Worm (Caenorhabditis elegans) whole organism, young adult: Measurements from ENCODE around the gene EGAP2.2.

Experiments
- B0019.2 ChIP-seq: fragments of 200-800 bp; sonication (Bioruptor generic); conservative IDR thresholded peaks from 2 replicates; pipeline ENCODE4 v1.3.6; 2022; ENCODE audit warnings: missing genetic modification reagents, missing genetic modification characterization, missing compliant biosample characterization
- B0035.1 ChIP-seq: sonication (generic microtip); optimal IDR thresholded peaks from 2 replicates; lab custom pipeline; 2016; ENCODE audit warnings: missing genetic modification characterization, mild to moderate bottlenecking, missing compliant biosample characterization, missing genotype, missing genetic modification reagents
- B0336.3 ChIP-seq: fragments of 200-800 bp; sonication (Bioruptor generic); IDR thresholded peaks from 2 replicates; pipeline ENCODE4 v1.3.6; 2022; ENCODE audit warnings: missing genetic modification characterization, missing compliant biosample characterization
- F10E7.11 ChIP-seq: sonication (generic microtip); optimal IDR thresholded peaks from 2 replicates; lab custom pipeline; 2017; ENCODE audit warnings: mild to moderate bottlenecking, missing genetic modification characterization, moderate library complexity, missing compliant biosample characterization
- F22D6.2 ChIP-seq: sonication (generic microtip); optimal IDR thresholded peaks from 2 replicates; lab custom pipeline; 2016; ENCODE audit warnings: mild to moderate bottlenecking, missing genetic modification characterization, missing compliant biosample characterization
- F49E8.2 ChIP-seq: sonication (generic microtip); optimal IDR thresholded peaks from 3 replicates; lab custom pipeline; 2017; ENCODE audit warnings: missing genetic modification characterization, mild to moderate bottlenecking, missing compliant biosample characterization, antibody characterized with exemption, moderate library complexity; ENCODE audit not compliant: insufficient read depth
- F57C9.4 ChIP-seq: sonication (generic microtip); optimal IDR thresholded peaks from 2 replicates; lab custom pipeline; 2017; ENCODE audit warnings: mild to moderate bottlenecking, missing genetic modification characterization, missing compliant biosample characterization
- K11D2.4 ChIP-seq: fragments of 200-800 bp; sonication (Bioruptor generic); IDR thresholded peaks from 2 replicates; pipeline ENCODE4 v1.3.6; 2022; ENCODE audit warnings: missing genetic modification reagents, missing genetic modification characterization, missing compliant biosample characterization
- K12H6.12 ChIP-seq: fragments of 200-800 bp; sonication (Bioruptor generic); optimal IDR thresholded peaks from 2 replicates; lab custom pipeline; 2018; ENCODE audit warnings: mild to moderate bottlenecking, missing genetic modification characterization, missing compliant biosample characterization
- T26A5.8 ChIP-seq: sonication (generic microtip); optimal IDR thresholded peaks from 2 replicates; lab custom pipeline; 2016; ENCODE audit warnings: missing genetic modification characterization, missing compliant biosample characterization
- Y53G8AR.9 ChIP-seq: fragments of 200-800 bp; sonication (Bioruptor generic); conservative IDR thresholded peaks from 2 replicates; pipeline ENCODE4 v1.3.6; 2022; ENCODE audit warnings: missing genetic modification reagents, missing genetic modification characterization, missing compliant biosample characterization
- Y56A3A.18 ChIP-seq: fragments of 200-800 bp; sonication (Bioruptor generic); IDR thresholded peaks from 2 replicates; pipeline ENCODE4 v1.3.6; 2022; ENCODE audit warnings: missing genetic modification reagents, missing genetic modification characterization, missing compliant biosample characterization
- Y67H2A.10 ChIP-seq: fragments of 200-800 bp; sonication (Bioruptor generic); conservative IDR thresholded peaks from 2 replicates; pipeline ENCODE4 v1.3.6; 2022; ENCODE audit warnings: missing genetic modification reagents, missing genetic modification characterization, missing compliant biosample characterization
- Y79H2A.3 ChIP-seq: fragments of 200-800 bp; sonication (Bioruptor generic); conservative IDR thresholded peaks from 2 replicates; pipeline ENCODE4 v1.3.6; 2022; ENCODE audit warnings: missing genetic modification reagents, missing genetic modification characterization, missing compliant biosample characterization
- aptf-2 ChIP-seq: fragments of 200-800 bp; sonication (Bioruptor generic); conservative IDR thresholded peaks from 2 replicates; pipeline ENCODE4 v1.3.6; 2022; ENCODE audit warnings: missing genetic modification reagents, missing genetic modification characterization, missing compliant biosample characterization
- athp-1 ChIP-seq: sonication (generic microtip); optimal IDR thresholded peaks from 2 replicates; lab custom pipeline; 2017; ENCODE audit warnings: mild to moderate bottlenecking, missing genetic modification characterization, missing compliant biosample characterization
- attf-6 ChIP-seq: fragments of 200-800 bp; sonication (Bioruptor generic); IDR thresholded peaks from 2 replicates; pipeline ENCODE4 v1.3.6; 2022; ENCODE audit warnings: missing genetic modification reagents, missing genetic modification characterization, missing compliant biosample characterization
- bed-2 ChIP-seq: fragments of 200-800 bp; sonication (Bioruptor generic); IDR thresholded peaks from 2 replicates; pipeline ENCODE4 v1.3.6; 2022; ENCODE audit warnings: missing genetic modification reagents, missing genetic modification characterization, missing compliant biosample characterization
- ceh-58 ChIP-seq: fragments of 200-800 bp; sonication (Bioruptor generic); IDR thresholded peaks from 2 replicates; pipeline ENCODE4 v1.3.6; 2022; ENCODE audit warnings: missing genetic modification characterization, missing compliant biosample characterization
- dpl-1 ChIP-seq: fragments of 150-350 bp; optimal IDR thresholded peaks from 2 replicates; lab custom pipeline; 2014; ENCODE audit warnings: missing biosample characterization, missing genetic modification reagents, missing genetic modification characterization
- efl-1 ChIP-seq: fragments of 150-350 bp; optimal IDR thresholded peaks from 2 replicates; lab custom pipeline; 2014; ENCODE audit warnings: missing biosample characterization, missing genetic modification reagents, missing genetic modification characterization
- egl-44 ChIP-seq: fragments of 200-800 bp; sonication (Bioruptor generic); IDR thresholded peaks from 2 replicates; pipeline ENCODE4 v1.3.6; 2022; ENCODE audit warnings: missing genetic modification reagents, missing genetic modification characterization, missing compliant biosample characterization
- egrh-3 ChIP-seq: fragments of 200-800 bp; sonication (Bioruptor generic); IDR thresholded peaks from 2 replicates; pipeline ENCODE4 v1.3.6; 2022; ENCODE audit warnings: missing genetic modification reagents, missing genetic modification characterization, missing compliant biosample characterization
- ekl-4 ChIP-seq: fragments of 200-800 bp; sonication (Bioruptor generic); IDR thresholded peaks from 2 replicates; pipeline ENCODE4 v1.3.6; 2022; ENCODE audit warnings: missing genetic modification reagents, missing genetic modification characterization, missing compliant biosample characterization
- ets-4 ChIP-seq: fragments of 200-800 bp; sonication (Bioruptor generic); optimal IDR thresholded peaks from 2 replicates; lab custom pipeline; 2018; ENCODE audit warnings: mild to moderate bottlenecking, missing genetic modification characterization, missing compliant biosample characterization
- hlh-12 ChIP-seq: sonication (generic microtip); optimal IDR thresholded peaks from 2 replicates; lab custom pipeline; 2016; ENCODE audit warnings: missing genetic modification characterization, missing compliant biosample characterization
- hmg-1.2 ChIP-seq: fragments of 200-800 bp; sonication (Bioruptor generic); IDR thresholded peaks from 2 replicates; pipeline ENCODE4 v1.3.6; 2022; ENCODE audit warnings: missing genetic modification reagents, missing genetic modification characterization, missing compliant biosample characterization
- hsf-1 ChIP-seq: fragments of 200-800 bp; sonication (Bioruptor generic); IDR thresholded peaks from 2 replicates; pipeline ENCODE4 v1.3.6; 2022; ENCODE audit warnings: missing genetic modification reagents, missing genetic modification characterization, missing compliant biosample characterization
- lag-1 ChIP-seq: fragments of 200-800 bp; sonication (Bioruptor generic); IDR thresholded peaks from 2 replicates; pipeline ENCODE4 v1.3.6; 2022; ENCODE audit warnings: missing genetic modification reagents, missing genetic modification characterization, missing compliant biosample characterization
- lin-26 ChIP-seq: fragments of 200-800 bp; sonication (Bioruptor generic); IDR thresholded peaks from 2 replicates; pipeline ENCODE4 v1.3.6; 2022; ENCODE audit warnings: missing genetic modification reagents, missing genetic modification characterization, missing compliant biosample characterization
- lsy-27 ChIP-seq: sonication (generic microtip); optimal IDR thresholded peaks from 2 replicates; lab custom pipeline; 2017; ENCODE audit warnings: missing genetic modification characterization, mild to moderate bottlenecking, missing compliant biosample characterization, antibody characterized with exemption, missing genotype, borderline replicate concordance; ENCODE audit not compliant: insufficient read depth
- nhr-179 ChIP-seq: sonication (generic microtip); optimal IDR thresholded peaks from 2 replicates; lab custom pipeline; 2016; ENCODE audit warnings: mild to moderate bottlenecking, missing genetic modification characterization, missing compliant biosample characterization
- rpc-1 ChIP-seq, 2 experiments: fragments of 150-350 bp in 1 of 2; sonication (generic microtip) in 1 of 2; optimal IDR thresholded peaks; 2 replicates each; lab custom pipeline; 2014 to 2018; ENCODE audit warnings: missing biosample characterization in 1 of 2, missing genetic modification characterization in 1 of 2, missing genetic modification reagents in 1 of 2, missing genotype in 1 of 2
- snpc-1.1 ChIP-seq: sonication (generic microtip); optimal IDR thresholded peaks from 2 replicates; lab custom pipeline; 2017; ENCODE audit warnings: missing genetic modification characterization, mild to moderate bottlenecking, missing compliant biosample characterization, antibody characterized with exemption, moderate library complexity, missing genotype, missing genetic modification reagents; ENCODE audit not compliant: insufficient read depth
- snpc-3.4 ChIP-seq: sonication (generic microtip); optimal IDR thresholded peaks from 2 replicates; lab custom pipeline; 2017; ENCODE audit warnings: missing genetic modification characterization, mild to moderate bottlenecking, missing compliant biosample characterization, antibody characterized with exemption, moderate library complexity, missing genotype, missing genetic modification reagents
- tbx-9 ChIP-seq: sonication (generic microtip); optimal IDR thresholded peaks from 2 replicates; lab custom pipeline; 2016; ENCODE audit warnings: borderline replicate concordance, missing genetic modification characterization, inconsistent platforms, missing compliant biosample characterization
- unc-130 ChIP-seq: sonication (generic microtip); optimal IDR thresholded peaks from 2 replicates; lab custom pipeline; 2016; ENCODE audit warnings: missing genetic modification reagents, missing genetic modification characterization, missing compliant biosample characterization
- zfh-2 ChIP-seq: fragments of 200-800 bp; sonication (Bioruptor generic); conservative IDR thresholded peaks from 2 replicates; pipeline ENCODE4 v1.3.6; 2022; ENCODE audit warnings: missing genetic modification reagents, missing genetic modification characterization, missing compliant biosample characterization
- ztf-22 ChIP-seq: fragments of 200-800 bp; sonication (Bioruptor generic); optimal IDR thresholded peaks from 2 replicates; lab custom pipeline; 2018; ENCODE audit warnings: mild to moderate bottlenecking, missing genetic modification characterization, moderate library complexity, missing compliant biosample characterization
- ztf-26 ChIP-seq: sonication (generic microtip); optimal IDR thresholded peaks from 2 replicates; lab custom pipeline; 2017; ENCODE audit warnings: missing genetic modification characterization, missing compliant biosample characterization
- ztf-28 ChIP-seq: fragments of 200-800 bp; sonication (Bioruptor generic); IDR thresholded peaks from 2 replicates; pipeline ENCODE4 v1.3.6; 2022; ENCODE audit warnings: missing genetic modification reagents, missing genetic modification characterization, missing compliant biosample characterization
- ztf-3 ChIP-seq: fragments of 200-800 bp; sonication (Bioruptor generic); optimal IDR thresholded peaks from 2 replicates; lab custom pipeline; 2018; ENCODE audit warnings: mild to moderate bottlenecking, missing genetic modification characterization, missing compliant biosample characterization

EGAP2.2 gene

ce11 chrII:5212675-5213074 lies 17.0 kb upstream of the EGAP2.2 start, which contains the start of gene C34F11.1:
TSS of gene C34F11.1 (plus strand) at chrII:5212975.
- no peak for TF ChIP-seq egl-44 (GFP tag; lab: Robert Waterston, UW)
- no peak for TF ChIP-seq unc-130 (GFP tag; lab: Kevin White, UChicago)
- TF ChIP-seq ets-4: no peak
- no peak for TF ChIP-seq K12H6.12
- no peak for TF ChIP-seq T26A5.8 (tag; lab: Kevin White, UChicago)
- no peak for TF ChIP-seq snpc-1.1 (tag; lab: Kevin White, UChicago)
- TF ChIP-seq Y79H2A.3 (GFP tag; lab: Robert Waterston, UW): no peak
- no peak for TF ChIP-seq B0336.3
- no peak for TF ChIP-seq zfh-2 (GFP tag; lab: Robert Waterston, UW)
- no peak for TF ChIP-seq hmg-1.2
- no peak for TF ChIP-seq ekl-4 (GFP tag; lab: Robert Waterston, UW)
- TF ChIP-seq nhr-179 (tag; lab: Kevin White, UChicago): no peak
- TF ChIP-seq egrh-3 (GFP tag; lab: Robert Waterston, UW): no peak
- no peak for TF ChIP-seq lag-1 (GFP tag; lab: Robert Waterston, UW)
- TF ChIP-seq F10E7.11 (tag; lab: Kevin White, UChicago): no peak
- no peak for TF ChIP-seq rpc-1 (optimal IDR thresholded peaks at IDR 0.05; lab: Kevin White, UChicago)
- no peak for TF ChIP-seq rpc-1 (tag; optimal IDR thresholded peaks at IDR 0.05; lab: Kevin White, UChicago)
- no peak for TF ChIP-seq F22D6.2 (tag; lab: Kevin White, UChicago)
- TF ChIP-seq B0019.2 (GFP tag; lab: Robert Waterston, UW): no peak
- no peak for TF ChIP-seq hsf-1 (GFP tag; lab: Robert Waterston, UW)

DNA sequence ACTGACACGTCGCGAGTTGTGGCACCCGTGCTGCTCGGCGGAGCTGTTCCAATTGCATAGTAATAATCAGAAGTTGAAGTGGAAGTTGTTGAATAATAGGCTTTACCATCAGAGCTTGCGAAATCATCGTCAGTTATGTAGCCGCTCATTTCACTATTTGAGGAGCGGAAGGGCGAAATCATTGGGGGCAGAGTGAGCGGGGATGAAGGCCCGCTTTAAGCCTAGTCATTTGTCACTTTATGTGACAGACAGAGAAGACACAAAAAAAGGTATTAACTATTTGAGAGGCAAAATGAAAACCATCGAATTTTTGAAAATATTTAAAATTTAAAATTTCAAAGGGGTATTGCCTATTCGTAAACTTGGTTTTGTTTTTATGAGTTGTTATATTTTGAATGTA lies 11.3 kb upstream of the EGAP2.2 start:
- TF ChIP-seq K11D2.4 (GFP tag; lab: Robert Waterston, UW) (no peak), B0035.1 (tag; lab: Kevin White, UChicago) (no peak), aptf-2 (no peak), Y67H2A.10 (no peak), T26A5.8 (tag; lab: Kevin White, UChicago) (no peak), dpl-1 (GFP tag; lab: Kevin White, UChicago) (no peak), F49E8.2 (tag; lab: Kevin White, UChicago) (no peak), unc-130 (GFP tag; lab: Kevin White, UChicago) (no peak), ztf-26 (tag; lab: Kevin White, UChicago) (no peak), lsy-27 (tag; lab: Kevin White, UChicago) (no peak), athp-1 (tag; lab: Kevin White, UChicago) (no peak), tbx-9 (tag; lab: Kevin White, UChicago) (no peak), ztf-3 (no peak), rpc-1 (optimal IDR thresholded peaks at IDR 0.05; lab: Kevin White, UChicago) (no peak), rpc-1 (tag; optimal IDR thresholded peaks at IDR 0.05; lab: Kevin White, UChicago) (no peak), F57C9.4 (tag; lab: Kevin White, UChicago) (no peak), Y53G8AR.9 (GFP tag; lab: Robert Waterston, UW) (no peak)

DNA sequence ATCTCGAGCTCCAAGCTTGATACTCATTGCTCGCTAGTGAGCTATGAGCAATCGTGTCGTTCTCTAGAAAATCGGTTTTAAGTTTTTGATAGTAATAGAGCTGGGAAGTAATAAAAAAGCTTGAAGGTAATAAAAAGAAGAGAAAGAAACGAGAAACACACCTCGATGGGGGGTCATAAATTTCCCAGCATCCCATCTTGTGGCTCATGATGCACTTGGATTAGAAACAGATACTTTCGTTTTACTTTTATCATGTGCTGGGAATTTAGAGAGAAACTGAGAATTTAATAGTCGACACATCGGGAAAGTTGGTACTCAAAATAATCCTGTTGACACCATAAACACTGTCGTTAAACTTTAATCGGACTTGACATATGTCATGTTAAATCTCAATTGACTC lies 9.0 kb upstream of the EGAP2.2 start:
- TF ChIP-seq hlh-12 (tag; lab: Kevin White, UChicago) (no peak), K11D2.4 (GFP tag; lab: Robert Waterston, UW) (no peak), B0336.3 (no peak), bed-2 (no peak), snpc-3.4 (tag; lab: Kevin White, UChicago) (no peak), Y56A3A.18 (GFP tag; lab: Robert Waterston, UW) (no peak), ceh-58 (GFP tag; lab: Robert Waterston, UW) (no peak), ztf-26 (tag; lab: Kevin White, UChicago) (no peak), aptf-2 (no peak), efl-1 (GFP tag; lab: Kevin White, UChicago) (no peak), attf-6 (GFP tag; lab: Robert Waterston, UW) (no peak), ztf-28 (no peak), ets-4 (no peak), lin-26 (GFP tag; lab: Robert Waterston, UW) (no peak), egrh-3 (GFP tag; lab: Robert Waterston, UW) (no peak), ztf-22 (GFP tag; lab: Kevin White, UChicago) (no peak), T26A5.8 (tag; lab: Kevin White, UChicago) (no peak)
